Fruit fly (Drosophila melanogaster) whole organism, prepupa: ENCODE data around the gene wdb.

Source experiments
- Blimp-1 ChIP-seq: fragments of 200-800 bp; sonication (Bioruptor generic); optimal IDR thresholded peaks from 3 replicates; lab custom pipeline; 2017; ENCODE audit warnings: missing biosample characterization, missing genetic modification characterization, mild to moderate bottlenecking, moderate library complexity, missing genetic modification reagents
- CG10631 ChIP-seq: fragments of 200-800 bp; sonication (Bioruptor generic); optimal IDR thresholded peaks from 2 replicates; lab custom pipeline; 2016; ENCODE audit warnings: missing biosample characterization, missing genetic modification characterization
- CG10669 ChIP-seq: fragments of 200-800 bp; sonication (Bioruptor generic); optimal IDR thresholded peaks from 3 replicates; lab custom pipeline; 2018; ENCODE audit warnings: missing biosample characterization, mild to moderate bottlenecking, missing genetic modification characterization, moderate library complexity
- CG11294 ChIP-seq: fragments of 200-800 bp; sonication (Bioruptor generic); IDR thresholded peaks from 2 replicates; pipeline ENCODE4 v1.3.6; 2022; ENCODE audit warnings: missing biosample characterization, missing genetic modification characterization
- CG11762 ChIP-seq: fragments of 200-800 bp; sonication (Bioruptor generic); optimal IDR thresholded peaks from 3 replicates; lab custom pipeline; 2016; ENCODE audit warnings: missing biosample characterization, missing genetic modification characterization; ENCODE audit not compliant: insufficient read depth
- CG11902 ChIP-seq: fragments of 200-800 bp; sonication (Bioruptor generic); optimal IDR thresholded peaks from 3 replicates; lab custom pipeline; 2016; ENCODE audit warnings: missing biosample characterization, missing genetic modification characterization
- CG15336 ChIP-seq: fragments of 200-800 bp; sonication (Bioruptor generic); IDR thresholded peaks from 2 replicates; pipeline ENCODE4 v1.3.6; 2022; ENCODE audit warnings: missing biosample characterization, missing genetic modification characterization
- CG1621 ChIP-seq: fragments of 200-800 bp; sonication (Bioruptor generic); optimal IDR thresholded peaks from 3 replicates; lab custom pipeline; 2018; ENCODE audit warnings: missing biosample characterization, mild to moderate bottlenecking, missing genetic modification characterization
- CG16779 ChIP-seq: fragments of 200-800 bp; sonication (Bioruptor generic); optimal IDR thresholded peaks from 3 replicates; lab custom pipeline; 2017; ENCODE audit warnings: missing biosample characterization, mild to moderate bottlenecking, missing genetic modification characterization
- CG3032 ChIP-seq: fragments of 200-800 bp; optimal IDR thresholded peaks from 2 replicates; lab custom pipeline; 2019; ENCODE audit warnings: missing biosample characterization, mild to moderate bottlenecking, missing genetic modification characterization, moderate library complexity
- CG34406 ChIP-seq: fragments of 200-800 bp; sonication (Bioruptor generic); optimal IDR thresholded peaks from 3 replicates; lab custom pipeline; 2016; ENCODE audit warnings: missing biosample characterization, missing genetic modification characterization
- CG3919 ChIP-seq: fragments of 200-800 bp; sonication (Bioruptor generic); optimal IDR thresholded peaks from 3 replicates; lab custom pipeline; 2016; ENCODE audit warnings: missing biosample characterization, missing genetic modification characterization
- CG4318 ChIP-seq: fragments of 200-800 bp; sonication (Bioruptor generic); optimal IDR thresholded peaks from 3 replicates; lab custom pipeline; 2017; ENCODE audit warnings: missing biosample characterization, mild to moderate bottlenecking, missing genetic modification characterization
- CG6163 ChIP-seq: fragments of 200-800 bp; sonication (Bioruptor generic); IDR thresholded peaks from 3 replicates; pipeline ENCODE4 v1.3.6; 2022; ENCODE audit warnings: missing biosample characterization, missing genetic modification characterization
- CG6276 ChIP-seq: fragments of 200-800 bp; sonication (Bioruptor generic); optimal IDR thresholded peaks from 2 replicates; lab custom pipeline; 2017; ENCODE audit warnings: missing biosample characterization, mild to moderate bottlenecking, missing genetic modification characterization
- CG6792 ChIP-seq: fragments of 200-800 bp; sonication (Bioruptor generic); optimal IDR thresholded peaks from 3 replicates; lab custom pipeline; 2016; ENCODE audit warnings: missing biosample characterization, missing genetic modification characterization
- CG6808 ChIP-seq: fragments of 200-800 bp; sonication (Bioruptor generic); optimal IDR thresholded peaks from 3 replicates; lab custom pipeline; 2017; ENCODE audit warnings: missing biosample characterization, missing genetic modification characterization, mild to moderate bottlenecking, moderate library complexity, missing genetic modification reagents
- CG6854 ChIP-seq: fragments of 200-800 bp; sonication (Bioruptor generic); optimal IDR thresholded peaks from 2 replicates; lab custom pipeline; 2017; ENCODE audit warnings: missing biosample characterization, mild to moderate bottlenecking, missing genetic modification characterization
- CG7368 ChIP-seq: fragments of 200-800 bp; sonication (Bioruptor generic); optimal IDR thresholded peaks from 3 replicates; lab custom pipeline; 2016; ENCODE audit warnings: missing biosample characterization, missing genetic modification characterization
- CG8319 ChIP-seq: fragments of 200-800 bp; sonication (Bioruptor generic); optimal IDR thresholded peaks from 3 replicates; lab custom pipeline; 2016; ENCODE audit warnings: missing biosample characterization, missing genetic modification characterization
- CG8632 ChIP-seq: fragments of 200-800 bp; sonication (Bioruptor generic); optimal IDR thresholded peaks from 3 replicates; lab custom pipeline; 2016; ENCODE audit warnings: missing biosample characterization, missing genetic modification characterization
- Eip75B ChIP-seq: fragments of 200-800 bp; sonication (Bioruptor generic); optimal IDR thresholded peaks from 3 replicates; lab custom pipeline; 2016; ENCODE audit warnings: missing biosample characterization, missing genetic modification characterization
- Eip78C ChIP-seq: fragments of 200-800 bp; sonication (Bioruptor generic); peaks from one replicate; lab custom pipeline; 2016; ENCODE audit warnings: missing biosample characterization, missing genetic modification characterization
- Eip93F ChIP-seq: fragments of 200-800 bp; sonication (Bioruptor generic); optimal IDR thresholded peaks from 2 replicates; lab custom pipeline; 2016; ENCODE audit warnings: missing biosample characterization, mild to moderate bottlenecking, missing genetic modification characterization
- Ets21C ChIP-seq: fragments of 200-800 bp; sonication (Bioruptor generic); optimal IDR thresholded peaks from 3 replicates; lab custom pipeline; 2016; ENCODE audit warnings: missing biosample characterization, missing genetic modification characterization
- Ets96B ChIP-seq: fragments of 200-800 bp; optimal IDR thresholded peaks from 2 replicates; lab custom pipeline; 2019; ENCODE audit warnings: missing biosample characterization, mild to moderate bottlenecking, missing genetic modification characterization, moderate library complexity
- Hr38 ChIP-seq: sonication (Bioruptor generic); optimal IDR thresholded peaks from 2 replicates; lab custom pipeline; 2016; ENCODE audit warnings: missing biosample characterization, missing genetic modification characterization
- Hr39 ChIP-seq: fragments of 200-800 bp; sonication (Bioruptor generic); optimal IDR thresholded peaks from 2 replicates; lab custom pipeline; 2016; ENCODE audit warnings: missing biosample characterization, missing genetic modification characterization
- Hr4 ChIP-seq: fragments of 200-800 bp; sonication (Bioruptor generic); optimal IDR thresholded peaks from 3 replicates; lab custom pipeline; 2016; ENCODE audit warnings: missing biosample characterization, missing genetic modification characterization
- Lpt ChIP-seq: fragments of 200-800 bp; sonication (Bioruptor generic); optimal IDR thresholded peaks from 3 replicates; lab custom pipeline; 2016; ENCODE audit warnings: missing biosample characterization, missing genetic modification characterization
- Met ChIP-seq: fragments of 200-800 bp; sonication (Bioruptor generic); optimal IDR thresholded peaks from 3 replicates; lab custom pipeline; 2016; ENCODE audit warnings: missing biosample characterization, missing genetic modification characterization
- Smox ChIP-seq: fragments of 200-800 bp; sonication (Bioruptor generic); optimal IDR thresholded peaks from 3 replicates; lab custom pipeline; 2016; ENCODE audit warnings: missing biosample characterization, missing genetic modification characterization
- Sox102F ChIP-seq: fragments of 200-800 bp; sonication (Bioruptor generic); optimal IDR thresholded peaks from 2 replicates; lab custom pipeline; 2016; ENCODE audit warnings: missing biosample characterization, mild to moderate bottlenecking, missing genetic modification characterization
- Sox14 ChIP-seq: fragments of 200-800 bp; sonication (Bioruptor generic); optimal IDR thresholded peaks from 3 replicates; lab custom pipeline; 2016; ENCODE audit warnings: missing biosample characterization, missing genetic modification characterization
- achi ChIP-seq: fragments of 200-800 bp; sonication (Bioruptor generic); optimal IDR thresholded peaks from 3 replicates; lab custom pipeline; 2016; ENCODE audit warnings: missing biosample characterization, missing genetic modification characterization
- acj6 ChIP-seq: fragments of 200-800 bp; sonication (Bioruptor generic); optimal IDR thresholded peaks from 3 replicates; lab custom pipeline; 2016; ENCODE audit warnings: missing biosample characterization, missing genetic modification characterization
- cyc ChIP-seq: fragments of 200-800 bp; sonication (Bioruptor generic); optimal IDR thresholded peaks from 3 replicates; lab custom pipeline; 2016; ENCODE audit warnings: missing biosample characterization, missing genetic modification characterization
- dac ChIP-seq: fragments of 200-800 bp; sonication (Bioruptor generic); optimal IDR thresholded peaks from 2 replicates; lab custom pipeline; 2017; ENCODE audit warnings: missing biosample characterization, mild to moderate bottlenecking, missing genetic modification characterization
- dsx ChIP-seq: fragments of 200-800 bp; optimal IDR thresholded peaks from 3 replicates; lab custom pipeline; 2019; ENCODE audit warnings: missing biosample characterization, mild to moderate bottlenecking, missing genetic modification characterization, moderate library complexity; ENCODE audit not compliant: poor library complexity, severe bottlenecking
- eg ChIP-seq: fragments of 200-800 bp; sonication (Bioruptor generic); IDR thresholded peaks from 3 replicates; pipeline ENCODE4 v1.3.6; 2022; ENCODE audit warnings: missing biosample characterization, missing genetic modification characterization
- esn ChIP-seq: fragments of 200-800 bp; sonication (Bioruptor generic); optimal IDR thresholded peaks from 2 replicates; lab custom pipeline; 2016; ENCODE audit warnings: missing biosample characterization, mild to moderate bottlenecking, missing genetic modification characterization, moderate library complexity
- fd85E ChIP-seq: fragments of 200-800 bp; sonication (Bioruptor generic); optimal IDR thresholded peaks from 3 replicates; lab custom pipeline; 2016; ENCODE audit warnings: missing biosample characterization, missing genetic modification characterization
- fkh ChIP-seq: fragments of 200-800 bp; sonication (Bioruptor generic); optimal IDR thresholded peaks from 3 replicates; lab custom pipeline; 2017; ENCODE audit warnings: missing biosample characterization, mild to moderate bottlenecking, missing genetic modification characterization, moderate library complexity
- lz ChIP-seq: fragments of 200-800 bp; sonication (Bioruptor generic); optimal IDR thresholded peaks from 3 replicates; lab custom pipeline; 2016; ENCODE audit warnings: missing biosample characterization, missing genetic modification characterization
- net ChIP-seq: fragments of 200-800 bp; sonication (Bioruptor generic); optimal IDR thresholded peaks from 3 replicates; lab custom pipeline; 2016; ENCODE audit warnings: missing biosample characterization, missing genetic modification characterization
- pdm3 ChIP-seq: fragments of 200-800 bp; sonication (Bioruptor generic); optimal IDR thresholded peaks from 3 replicates; lab custom pipeline; 2016; ENCODE audit warnings: missing biosample characterization, missing genetic modification characterization
- salr ChIP-seq, 2 experiments: fragments of 200-800 bp; sonication (Bioruptor generic); optimal IDR thresholded peaks; 3 replicates each; lab custom pipeline; 2016 to 2018; ENCODE audit warnings: missing biosample characterization in 2 of 2, missing genetic modification characterization in 2 of 2, mild to moderate bottlenecking in 1 of 2
- spab ChIP-seq: fragments of 200-800 bp; sonication (Bioruptor generic); optimal IDR thresholded peaks from 2 replicates; lab custom pipeline; 2017; ENCODE audit warnings: missing biosample characterization, mild to moderate bottlenecking, missing genetic modification characterization, missing genetic modification reagents
- ss ChIP-seq, 2 experiments: fragments of 200-800 bp; sonication (Bioruptor generic); optimal IDR thresholded peaks; 2 replicates in 1 of 2; 3 replicates in 1 of 2; lab custom pipeline; 2017 to 2018; ENCODE audit warnings: mild to moderate bottlenecking in 2 of 2, missing biosample characterization in 2 of 2, missing genetic modification characterization in 2 of 2, moderate library complexity in 1 of 2
- svp ChIP-seq: fragments of 200-800 bp; sonication (Bioruptor generic); peaks from one replicate; lab custom pipeline; 2016; ENCODE audit warnings: missing biosample characterization, missing genetic modification characterization
- topi ChIP-seq: fragments of 200-800 bp; sonication (Bioruptor generic); optimal IDR thresholded peaks from 3 replicates; lab custom pipeline; 2016; ENCODE audit warnings: missing biosample characterization, missing genetic modification characterization
- vri ChIP-seq: fragments of 200-800 bp; sonication (Bioruptor generic); optimal IDR thresholded peaks from 3 replicates; lab custom pipeline; 2016; ENCODE audit warnings: missing biosample characterization, mild to moderate bottlenecking, missing genetic modification characterization

Gene wdb

DNA sequence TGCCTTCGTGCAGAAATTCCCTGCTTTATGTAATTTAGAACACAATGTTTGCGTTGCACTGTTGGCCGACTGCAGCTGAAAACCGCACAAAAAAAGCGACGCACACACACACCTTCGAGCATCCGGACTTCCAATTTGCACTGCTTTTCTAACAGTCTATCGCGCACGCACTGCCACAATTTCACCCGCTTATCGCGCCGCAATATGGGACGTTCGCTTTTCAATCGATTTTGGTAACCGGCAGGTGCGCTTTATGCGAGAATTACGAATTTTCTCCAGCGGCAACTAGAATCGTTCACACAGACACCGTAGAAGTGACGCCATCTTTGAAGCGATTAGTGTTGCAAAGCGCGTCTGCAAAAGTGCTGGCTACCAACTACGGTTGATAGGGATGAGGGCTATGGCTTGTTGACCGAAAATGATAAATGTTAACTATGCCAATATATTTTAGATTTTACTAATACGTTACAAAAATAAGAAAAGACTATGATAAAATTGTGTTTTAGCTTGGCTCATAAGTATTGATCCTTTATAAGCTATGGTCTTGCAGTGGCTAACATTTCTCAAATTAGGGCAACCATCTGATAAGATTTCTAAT, at the start of gene wdb:
Gene wdb, minus strand, starts transcription at position 352 of the 598 bp plus-strand sequence.
- TF ChIP-seq CG6163 (GFP tag; lab: Robert Waterston, UW) (no peak), topi (peak; percentile 51), CG34406 (GFP tag; lab: Kevin White, UChicago) (peak; percentile 31), eg (GFP tag; lab: Robert Waterston, UW) (no peak), CG6792 (GFP tag; lab: Kevin White, UChicago) (peak; percentile 33), CG3032 (tag; lab: Kevin White, UChicago) (peak; percentile 29), CG10669 (GFP tag; lab: Kevin White, UChicago) (no peak), CG1621 (no peak), salr (GFP tag; optimal IDR thresholded peaks at IDR 0.05; lab: Kevin White, UChicago) (peak in 1 of 2 experiments; percentile 29), CG3919 (peak; percentile 72), pdm3 (peak; percentile 66), Eip93F (GFP tag; lab: Kevin White, UChicago) (no peak), net (GFP tag; lab: Kevin White, UChicago) (peak; percentile 52), dac (GFP tag; lab: Kevin White, UChicago) (no peak), CG16779 (tag; lab: Kevin White, UChicago) (no peak), CG8632 (GFP tag; lab: Kevin White, UChicago) (no peak), CG11902 (GFP tag; lab: Kevin White, UChicago) (peak; percentile 19), Eip75B (GFP tag; lab: Kevin White, UChicago) (no peak), CG6854 (GFP tag; lab: Kevin White, UChicago) (peak; percentile 33), Sox14 (GFP tag; lab: Kevin White, UChicago) (peak; percentile 73), CG6276 (GFP tag; lab: Kevin White, UChicago) (no peak), ss (GFP tag; optimal IDR thresholded peaks at IDR 0.05; lab: Kevin White, UChicago) (no peak), fkh (GFP tag; lab: Kevin White, UChicago) (no peak), CG11762 (peak; percentile 9), svp (peak; percentile 53), achi (GFP tag; lab: Kevin White, UChicago) (no peak), Blimp-1 (no peak), lz (GFP tag; lab: Kevin White, UChicago) (peak; percentile 71), fd85E (GFP tag; lab: Kevin White, UChicago) (no peak), spab (GFP tag; lab: Kevin White, UChicago) (no peak), Smox (GFP tag; lab: Kevin White, UChicago) (peak; percentile 35), CG8319 (GFP tag; lab: Kevin White, UChicago) (no peak), Ets21C (GFP tag; lab: Kevin White, UChicago) (peak; percentile 65), Hr39 (peak; percentile 70), Hr38 (no peak), Met (GFP tag; lab: Kevin White, UChicago) (peak; percentile 60), Eip78C (GFP tag; lab: Kevin White, UChicago) (peak; percentile 73), Hr4 (GFP tag; lab: Kevin White, UChicago) (no peak), Sox102F (peak; percentile 56), Lpt (GFP tag; lab: Kevin White, UChicago) (no peak), esn (GFP tag; lab: Kevin White, UChicago) (peak; percentile 71), dsx (no peak), CG10631 (GFP tag; lab: Kevin White, UChicago) (no peak), acj6 (no peak), CG11294 (GFP tag; lab: Robert Waterston, UW) (no peak), Ets96B (no peak), CG6808 (GFP tag; lab: Kevin White, UChicago) (no peak), CG15336 (GFP tag; lab: Robert Waterston, UW) (no peak), CG7368 (GFP tag; lab: Kevin White, UChicago) (peak; percentile 48), CG4318 (no peak), cyc (GFP tag; lab: Kevin White, UChicago) (peak; percentile 68), vri (GFP tag; lab: Kevin White, UChicago) (no peak)
